Fruit fly (Drosophila melanogaster) whole organism, wandering third instar larva: ENCODE measurements around the gene wgn.

Source experiments
- Abd-B ChIP-seq: fragments of >200 bp; optimal IDR thresholded peaks from 2 replicates; lab custom pipeline; 2017; ENCODE audit warnings: missing biosample characterization, missing genetic modification characterization
- CG32264 ChIP-seq: fragments of 200-800 bp; sonication (Bioruptor generic); optimal IDR thresholded peaks from 2 replicates; lab custom pipeline; 2016; ENCODE audit warnings: missing biosample characterization, missing genetic modification characterization
- CG9705 ChIP-seq: fragments of 200-800 bp; sonication (Bioruptor generic); optimal IDR thresholded peaks from 2 replicates; lab custom pipeline; 2018; ENCODE audit warnings: missing biosample characterization, mild to moderate bottlenecking, missing genetic modification characterization
- CrebA ChIP-seq: fragments of 200-800 bp; sonication (Bioruptor generic); optimal IDR thresholded peaks from 2 replicates; lab custom pipeline; 2016; ENCODE audit warnings: missing biosample characterization, mild to moderate bottlenecking, missing genetic modification characterization, borderline replicate concordance
- Dfd ChIP-seq: fragments of >200 bp; optimal IDR thresholded peaks from 2 replicates; lab custom pipeline; 2017; ENCODE audit warnings: missing biosample characterization, missing genetic modification characterization
- GATAd ChIP-seq: sonication (Bioruptor generic); optimal IDR thresholded peaks from 2 replicates; lab custom pipeline; 2016; ENCODE audit warnings: missing biosample characterization, missing genetic modification characterization
- HLH106 ChIP-seq: fragments of 200-800 bp; optimal IDR thresholded peaks from 3 replicates; lab custom pipeline; 2019; ENCODE audit warnings: missing biosample characterization, mild to moderate bottlenecking, missing genetic modification characterization, moderate library complexity
- Hnf4 ChIP-seq: fragments of 200-800 bp; sonication (Bioruptor generic); optimal IDR thresholded peaks from 2 replicates; lab custom pipeline; 2016; ENCODE audit warnings: missing biosample characterization, mild to moderate bottlenecking, missing genetic modification characterization
- Hr78 ChIP-seq: fragments of >200 bp; optimal IDR thresholded peaks from 2 replicates; lab custom pipeline; 2017; ENCODE audit warnings: missing biosample characterization, missing genetic modification characterization
- Hr83 ChIP-seq: fragments of 200-300 bp; sonication (Bioruptor generic); optimal IDR thresholded peaks from 2 replicates; lab custom pipeline; 2016; ENCODE audit warnings: missing biosample characterization, mild to moderate bottlenecking, missing genetic modification characterization, moderate library complexity; ENCODE audit not compliant: poor library complexity, severe bottlenecking
- Jra ChIP-seq: sonication (Bioruptor generic); optimal IDR thresholded peaks from 2 replicates; lab custom pipeline; 2016; ENCODE audit warnings: missing biosample characterization, missing genetic modification characterization
- Mio ChIP-seq: sonication (Bioruptor generic); optimal IDR thresholded peaks from 2 replicates; lab custom pipeline; 2016; ENCODE audit warnings: missing biosample characterization, missing genetic modification characterization
- Myc ChIP-seq: fragments of >200 bp; optimal IDR thresholded peaks from 2 replicates; lab custom pipeline; 2017
- OdsH ChIP-seq: fragments of 200-800 bp; sonication (Bioruptor generic); optimal IDR thresholded peaks from 2 replicates; lab custom pipeline; 2016; ENCODE audit warnings: missing biosample characterization, mild to moderate bottlenecking, missing genetic modification characterization
- Rel ChIP-seq, 2 experiments: fragments of 200-800 bp; sonication (Bioruptor generic) in 1 of 2; optimal IDR thresholded peaks; 2 replicates in 1 of 2; 3 replicates in 1 of 2; lab custom pipeline; 2016 to 2019; ENCODE audit warnings: mild to moderate bottlenecking in 2 of 2, missing biosample characterization in 2 of 2, missing genetic modification characterization in 2 of 2, moderate library complexity in 1 of 2
- Sp1 ChIP-seq: fragments of 200-800 bp; sonication (Bioruptor generic); optimal IDR thresholded peaks from 3 replicates; lab custom pipeline; 2019; ENCODE audit warnings: missing biosample characterization, mild to moderate bottlenecking, missing genetic modification characterization, moderate library complexity
- br ChIP-seq: fragments of 200-800 bp; sonication (Bioruptor generic); optimal IDR thresholded peaks from 2 replicates; lab custom pipeline; 2016; ENCODE audit warnings: missing biosample characterization, missing genetic modification characterization
- brk ChIP-seq: fragments of 200-800 bp; sonication (Bioruptor generic); optimal IDR thresholded peaks from 2 replicates; lab custom pipeline; 2016; ENCODE audit warnings: missing biosample characterization, mild to moderate bottlenecking, missing genetic modification characterization
- dl ChIP-seq, 2 experiments: fragments of 175-275, 200-275 bp in 1 of 2; fragments of 200-275 bp in 1 of 2; sonication (Bioruptor generic); optimal IDR thresholded peaks; lab custom pipeline; 2018; ENCODE audit warnings: mild to moderate bottlenecking in 2 of 2, missing biosample characterization in 2 of 2, missing genetic modification characterization in 2 of 2, moderate library complexity in 2 of 2; ENCODE audit not compliant: partially characterized antibody in 2 of 2, insufficient read depth in 1 of 2
- dmrt93B ChIP-seq: fragments of 200-800 bp; sonication (Bioruptor generic); optimal IDR thresholded peaks from 2 replicates; lab custom pipeline; 2018; ENCODE audit warnings: missing biosample characterization, mild to moderate bottlenecking, missing genetic modification characterization
- dsf ChIP-seq: sonication (Bioruptor generic); optimal IDR thresholded peaks from 2 replicates; lab custom pipeline; 2016; ENCODE audit warnings: missing biosample characterization, missing genetic modification characterization, borderline replicate concordance
- ey ChIP-seq: fragments of 200-800 bp; sonication (Bioruptor generic); optimal IDR thresholded peaks from 2 replicates; lab custom pipeline; 2016; ENCODE audit warnings: missing biosample characterization, missing genetic modification characterization
- foxo ChIP-seq, 2 experiments: fragments of 200-800 bp; sonication (Bioruptor generic); optimal IDR thresholded peaks; 2 replicates in 1 of 2; 3 replicates in 1 of 2; lab custom pipeline; 2016 to 2017; ENCODE audit warnings: missing biosample characterization in 2 of 2, missing genetic modification characterization in 2 of 2
- fru ChIP-seq: fragments of 200-800 bp; sonication (Bioruptor generic); optimal IDR thresholded peaks from 3 replicates; lab custom pipeline; 2016; ENCODE audit warnings: missing biosample characterization, mild to moderate bottlenecking, missing genetic modification characterization
- h ChIP-seq: fragments of 200-800 bp; sonication (Bioruptor generic); optimal IDR thresholded peaks from 3 replicates; lab custom pipeline; 2016; ENCODE audit warnings: missing biosample characterization, mild to moderate bottlenecking, missing genetic modification characterization
- jim ChIP-seq: fragments of 175-275, 200-325 bp; sonication (Bioruptor generic); optimal IDR thresholded peaks from 2 replicates; lab custom pipeline; 2016; ENCODE audit warnings: missing biosample characterization, mild to moderate bottlenecking, missing genetic modification characterization
- lola ChIP-seq: fragments of >200 bp; optimal IDR thresholded peaks from 2 replicates; lab custom pipeline; 2017; ENCODE audit warnings: missing biosample characterization, missing genetic modification characterization
- psq ChIP-seq: fragments of 200-800 bp; sonication (Bioruptor generic); optimal IDR thresholded peaks from 3 replicates; lab custom pipeline; 2017; ENCODE audit warnings: missing biosample characterization, mild to moderate bottlenecking, missing genetic modification characterization, moderate library complexity
- rgr ChIP-seq: fragments of 200-800 bp; sonication (Bioruptor generic); optimal IDR thresholded peaks from 3 replicates; lab custom pipeline; 2016; ENCODE audit warnings: missing biosample characterization, mild to moderate bottlenecking, missing genetic modification characterization
- sage ChIP-seq: fragments of 200-800 bp; sonication (Bioruptor generic); optimal IDR thresholded peaks from 2 replicates; lab custom pipeline; 2016; ENCODE audit warnings: missing biosample characterization, mild to moderate bottlenecking, missing genetic modification characterization
- sv ChIP-seq: fragments of 200-800 bp; sonication (Bioruptor generic); optimal IDR thresholded peaks from 3 replicates; lab custom pipeline; 2016; ENCODE audit warnings: missing biosample characterization, missing genetic modification characterization
- usp ChIP-seq: fragments of >200 bp; optimal IDR thresholded peaks from 2 replicates; lab custom pipeline; 2017; ENCODE audit warnings: missing biosample characterization, missing genetic modification characterization
- woc ChIP-seq: sonication (Bioruptor generic); optimal IDR thresholded peaks from 2 replicates; lab custom pipeline; 2016; ENCODE audit warnings: missing biosample characterization, mild to moderate bottlenecking, missing genetic modification characterization

wgn gene

dm6 chrX:18668293-18668692 lies 33.6 kb upstream of the wgn start:
- TF ChIP-seq Jra (no peak), CG32264 (GFP tag; lab: Kevin White, UChicago) (no peak), Sp1 (GFP tag; lab: Kevin White, UChicago) (no peak), lola (GFP tag; lab: Kevin White, UChicago) (no peak), CG9705 (GFP tag; lab: Kevin White, UChicago) (no peak), Dfd (no peak), br (GFP tag; lab: Kevin White, UChicago) (no peak), HLH106 (tag; lab: Kevin White, UChicago) (no peak), rgr (no peak), Abd-B (GFP tag; lab: Kevin White, UChicago) (no peak), dmrt93B (GFP tag; lab: Kevin White, UChicago) (no peak), jim (no peak), foxo (GFP tag; optimal IDR thresholded peaks at IDR 0.05; lab: Kevin White, UChicago) (no peak), brk (GFP tag; lab: Kevin White, UChicago) (no peak), Mio (GFP tag; lab: Kevin White, UChicago) (no peak), sage (GFP tag; lab: Kevin White, UChicago) (no peak), Hr78 (no peak), CrebA (GFP tag; lab: Kevin White, UChicago) (no peak), sv (GFP tag; lab: Kevin White, UChicago) (no peak), ey (GFP tag; lab: Kevin White, UChicago) (no peak)

dm6 chrX:18665715-18666267 lies 31.1 kb upstream of the wgn start:
- TF ChIP-seq psq (GFP tag; lab: Kevin White, UChicago) (no peak), Rel (GFP tag; optimal IDR thresholded peaks at IDR 0.05; lab: Kevin White, UChicago) (no peak), Rel (tag; optimal IDR thresholded peaks at IDR 0.05; lab: Kevin White, UChicago) (no peak), Hr83 (no peak), GATAd (GFP tag; lab: Kevin White, UChicago) (no peak), fru (GFP tag; lab: Kevin White, UChicago) (no peak), Mio (GFP tag; lab: Kevin White, UChicago) (no peak), jim (no peak), woc (GFP tag; lab: Kevin White, UChicago) (no peak), Abd-B (GFP tag; lab: Kevin White, UChicago) (no peak), Jra (no peak), dl (GFP tag; optimal IDR thresholded peaks at IDR 0.05; lab: Kevin White, UChicago; ENCODE audit: insufficient read depth in 1 of 2, partially characterized antibody in 2 of 2) (no peak), OdsH (no peak), dsf (GFP tag; lab: Kevin White, UChicago) (no peak), brk (GFP tag; lab: Kevin White, UChicago) (no peak), Myc (no peak), sv (GFP tag; lab: Kevin White, UChicago) (no peak), CG32264 (GFP tag; lab: Kevin White, UChicago) (no peak), br (GFP tag; lab: Kevin White, UChicago) (no peak), Hnf4 (GFP tag; lab: Kevin White, UChicago) (no peak), HLH106 (tag; lab: Kevin White, UChicago) (no peak)

- TF ChIP-seq dl (GFP tag; optimal IDR thresholded peaks at IDR 0.05; lab: Kevin White, UChicago; ENCODE audit: insufficient read depth in 1 of 2, partially characterized antibody in 2 of 2) = no peak
- no peak for TF ChIP-seq Myc
- no peak for TF ChIP-seq CrebA (GFP tag; lab: Kevin White, UChicago)
- TF ChIP-seq Jra = no peak
- TF ChIP-seq psq (GFP tag; lab: Kevin White, UChicago) = no peak
- TF ChIP-seq usp (GFP tag; lab: Kevin White, UChicago) = no peak
- no peak for TF ChIP-seq foxo (GFP tag; optimal IDR thresholded peaks at IDR 0.05; lab: Kevin White, UChicago)
- TF ChIP-seq, all 38 proteins: peak for 0
These were observed 28.7 kb upstream of the wgn start for dm6 chrX:18663362-18663761.

dm6 chrX:18662053-18662452 lies 27.3 kb upstream of the wgn start, which contains the start of gene CG6696:
CG6696 (minus strand) TSS chrX:18662153.
- no peak for TF ChIP-seq Hnf4 (GFP tag; lab: Kevin White, UChicago)
- no peak for TF ChIP-seq foxo (GFP tag; optimal IDR thresholded peaks at IDR 0.05; lab: Kevin White, UChicago)
- no peak for TF ChIP-seq dsf (GFP tag; lab: Kevin White, UChicago)
- TF ChIP-seq CG32264 (GFP tag; lab: Kevin White, UChicago) = no peak
- no peak for TF ChIP-seq Jra
- no peak for TF ChIP-seq Rel (GFP tag; optimal IDR thresholded peaks at IDR 0.05; lab: Kevin White, UChicago)
- no peak for TF ChIP-seq Rel (tag; optimal IDR thresholded peaks at IDR 0.05; lab: Kevin White, UChicago)
- TF ChIP-seq Dfd = no peak
- TF ChIP-seq brk (GFP tag; lab: Kevin White, UChicago) = no peak
- TF ChIP-seq ey (GFP tag; lab: Kevin White, UChicago) = no peak
- no peak for TF ChIP-seq Hr78
- no peak for TF ChIP-seq psq (GFP tag; lab: Kevin White, UChicago)
- TF ChIP-seq h = no peak
- TF ChIP-seq OdsH = no peak
- TF ChIP-seq GATAd (GFP tag; lab: Kevin White, UChicago) = no peak
- no peak for TF ChIP-seq sage (GFP tag; lab: Kevin White, UChicago)
- no peak for TF ChIP-seq HLH106 (tag; lab: Kevin White, UChicago)
- TF ChIP-seq CrebA (GFP tag; lab: Kevin White, UChicago) = no peak
- TF ChIP-seq br (GFP tag; lab: Kevin White, UChicago) = no peak
- TF ChIP-seq, all 38 proteins: peak for 0
